Fruit fly (Drosophila melanogaster) ovary, adult (tissue): Measurements from ENCODE around the gene CG1271.

Experiments
- CG17801 ChIP-seq: fragments of 200-800 bp; optimal IDR thresholded peaks from 2 replicates; lab custom pipeline; 2019; ENCODE audit warnings: missing biosample characterization, mild to moderate bottlenecking, missing genetic modification characterization, moderate library complexity; ENCODE audit not compliant: partially characterized antibody

CG1271 gene

dm6 chr3L:3096726-3097597, 44.6 kb downstream of the CG1271 start:
- no peak for TF ChIP-seq CG17801 (GFP tag; lab: Kevin White, UChicago)

DNA sequence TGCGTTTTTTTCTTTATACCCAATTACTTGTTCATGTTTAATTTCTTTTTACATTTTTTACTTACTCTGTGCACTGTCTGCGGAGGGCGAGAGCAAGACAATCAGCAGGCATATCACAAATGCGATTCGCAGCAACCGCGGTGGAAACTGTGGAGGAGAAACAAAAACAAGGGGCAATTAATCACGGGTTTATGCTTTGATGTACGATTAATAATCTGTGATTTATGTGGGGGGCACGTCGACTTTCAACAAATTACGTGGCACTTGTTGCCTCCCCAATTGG, 45.2 kb downstream of the CG1271 start:
- TF ChIP-seq CG17801 (GFP tag; lab: Kevin White, UChicago), result no peak

- TF ChIP-seq CG17801 (GFP tag; lab: Kevin White, UChicago), result no peak
Observed at dm6 chr3L:3098778-3099429, 46.6 kb downstream of the CG1271 start.

dm6 chr3L:3101157-3101556, 48.8 kb downstream of the CG1271 start:
- TF ChIP-seq CG17801 (GFP tag; lab: Kevin White, UChicago), result no peak

DNA sequence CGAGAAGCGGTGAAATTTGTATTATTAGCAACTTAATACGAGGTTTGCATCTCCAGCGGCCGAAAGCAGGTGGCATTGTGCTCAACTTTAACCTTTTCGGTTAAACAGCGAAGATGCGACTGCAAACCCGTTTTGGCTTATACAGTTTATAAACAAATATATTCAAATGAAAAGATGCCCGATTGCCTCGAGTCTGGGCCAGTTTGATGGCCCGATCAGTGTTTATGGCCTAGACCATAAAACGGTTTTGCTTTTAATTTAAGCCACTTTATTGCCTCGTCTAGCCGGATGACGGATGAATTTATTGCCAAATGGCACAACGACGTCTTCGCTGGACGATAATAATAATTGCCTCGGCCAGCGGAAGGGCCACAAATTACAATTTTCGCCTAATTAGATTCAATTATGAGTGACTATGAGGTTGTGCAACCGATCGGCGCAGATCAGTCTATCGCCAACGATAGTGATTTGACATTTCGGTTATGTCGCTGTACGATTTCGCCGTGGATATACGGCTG, 50.3 kb downstream of the CG1271 start:
- TF ChIP-seq CG17801 (GFP tag; lab: Kevin White, UChicago), result no peak
